Fruit fly (Drosophila melanogaster): ENCODE results near the gene Snx6.

dm6 chr2L:8229628-8230027 is 9.1 kb upstream of the Snx6 start:
- peak; percentile 71 for TF ChIP-seq CG3919 (GFP tag; optimal IDR thresholded peaks at IDR 0.05)
- TF ChIP-seq Lpt (GFP tag; optimal IDR thresholded peaks at IDR 0.05), result no peak
- peak; percentile 56 for TF ChIP-seq net (GFP tag; optimal IDR thresholded peaks at IDR 0.05)
- TF ChIP-seq acj6 (GFP tag; optimal IDR thresholded peaks at IDR 0.05), result peak; percentile 31
- TF ChIP-seq Blimp-1 (GFP tag; optimal IDR thresholded peaks at IDR 0.05), result peak; percentile 43
- peak; percentile 34 for TF ChIP-seq CG6808 (GFP tag; optimal IDR thresholded peaks at IDR 0.05)
- TF ChIP-seq pdm3 (GFP tag; optimal IDR thresholded peaks at IDR 0.05), result peak; percentile 56
- no peak for TF ChIP-seq dac (GFP tag; optimal IDR thresholded peaks at IDR 0.05)
- peak; percentile 4 to 16 for TF ChIP-seq salr (GFP tag; optimal IDR thresholded peaks at IDR 0.05)
- TF ChIP-seq vri (GFP tag; optimal IDR thresholded peaks at IDR 0.05), result peak; percentile 67
- TF ChIP-seq Eip93F (GFP tag; optimal IDR thresholded peaks at IDR 0.05), result no peak

All from whole organism, prepupa.